Worm (Caenorhabditis elegans): ENCODE data around the gene cid-1.

The cid-1 gene

DNA sequence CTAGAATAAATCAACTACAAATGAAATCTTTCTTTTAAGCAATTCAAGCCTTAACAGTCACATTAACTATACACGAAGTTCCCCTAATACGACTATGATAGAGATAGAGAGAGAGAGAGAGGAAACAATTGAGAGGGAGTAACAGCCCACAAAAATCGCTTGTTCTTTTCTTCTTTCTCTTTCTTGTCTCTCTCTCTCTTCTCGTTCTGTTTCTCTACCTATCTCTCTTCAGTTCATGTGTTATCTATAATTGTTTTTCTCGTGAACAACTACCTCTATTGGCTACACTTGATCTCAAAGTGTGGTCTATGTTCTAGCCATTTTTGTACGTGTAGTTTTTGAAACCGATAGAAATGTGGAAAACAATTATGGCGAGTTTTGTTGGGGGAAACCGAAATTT lies 28.9 kb downstream of the cid-1 start (continued):
- TF ChIP-seq ztf-7 (tag; optimal IDR thresholded peaks at IDR 0.05) (peak; percentile 25), set-16 (GFP tag; IDR thresholded peaks at IDR 0.05) (no peak), dve-1 (tag; optimal IDR thresholded peaks at IDR 0.05; ENCODE audit: insufficient read depth) (peak; percentile 94), aha-1 (tag) (peak; percentile 64), saeg-2 (GFP tag; IDR thresholded peaks at IDR 0.05) (no peak), nhr-10 (tag; optimal IDR thresholded peaks at IDR 0.05) (peak; percentile 47), pqm-1 (tag; optimal IDR thresholded peaks at IDR 0.05) (peak; percentile 54)

ce11 chrIII:5203310-5203709 lies 29.6 kb downstream of the cid-1 start:
- no peak for TF ChIP-seq egl-43 (GFP tag; IDR thresholded peaks at IDR 0.05)
- TF ChIP-seq lin-15B (tag; optimal IDR thresholded peaks at IDR 0.05), result no peak
- peak; percentile 29 for TF ChIP-seq dve-1 (tag; optimal IDR thresholded peaks at IDR 0.05; ENCODE audit: insufficient read depth)
- TF ChIP-seq Y5F2A.4 (GFP tag; optimal IDR thresholded peaks at IDR 0.05), result no peak
- no peak for TF ChIP-seq lim-7 (GFP tag; IDR thresholded peaks at IDR 0.05)
- TF ChIP-seq attf-4 (tag; optimal IDR thresholded peaks at IDR 0.05), result no peak
- TF ChIP-seq ceh-28 (tag; optimal IDR thresholded peaks at IDR 0.05), result no peak
- no peak for TF ChIP-seq hlh-11 (tag; optimal IDR thresholded peaks at IDR 0.05)
- TF ChIP-seq ceh-62 (tag; optimal IDR thresholded peaks at IDR 0.05), result no peak
- peak; percentile 13 for TF ChIP-seq mep-1 (tag; optimal IDR thresholded peaks at IDR 0.05)
- no peak for TF ChIP-seq lin-39 (tag; optimal IDR thresholded peaks at IDR 0.05)
- TF ChIP-seq unc-62 (GFP tag; optimal IDR thresholded peaks at IDR 0.05 in 1 of 2), result no peak
- TF ChIP-seq unc-62 (tag; optimal IDR thresholded peaks at IDR 0.05), result no peak
- TF ChIP-seq lin-38 (GFP tag; IDR thresholded peaks at IDR 0.05), result peak; percentile 46
- TF ChIP-seq nhr-11 (tag; optimal IDR thresholded peaks at IDR 0.05), result no peak
- TF ChIP-seq ceh-82 (tag; optimal IDR thresholded peaks at IDR 0.05), result no peak
- TF ChIP-seq lin-13 (GFP tag; optimal IDR thresholded peaks at IDR 0.05), result peak; percentile 15
- TF ChIP-seq dmd-6 (GFP tag; IDR thresholded peaks at IDR 0.05), result peak; percentile 27; the same call in 1 of the 2 replicates
- TF ChIP-seq set-16 (GFP tag; IDR thresholded peaks at IDR 0.05), result no peak
- TF ChIP-seq nhr-102 (tag; optimal IDR thresholded peaks at IDR 0.05), result peak; percentile 27
- TF ChIP-seq R02D3.7 (tag; optimal IDR thresholded peaks at IDR 0.05), result no peak
- TF ChIP-seq mes-2 (tag; optimal IDR thresholded peaks at IDR 0.05; ENCODE audit: poor library complexity, severe bottlenecking), result no peak
- no peak for TF ChIP-seq daf-12 (tag; optimal IDR thresholded peaks at IDR 0.05)
- TF ChIP-seq nhr-111 (GFP tag; optimal IDR thresholded peaks at IDR 0.05), result no peak
- no peak for TF ChIP-seq mdt-29 (GFP tag; IDR thresholded peaks at IDR 0.05)
- TF ChIP-seq F10B5.3 (tag; optimal IDR thresholded peaks at IDR 0.05), result no peak
- no peak for TF ChIP-seq lir-3 (tag; optimal IDR thresholded peaks at IDR 0.05)
- no peak for TF ChIP-seq zag-1 (tag; optimal IDR thresholded peaks at IDR 0.05)
- TF ChIP-seq lin-1 (GFP tag; IDR thresholded peaks at IDR 0.05), result no peak
- no peak for TF ChIP-seq daf-8 (GFP tag; IDR thresholded peaks at IDR 0.05)
- peak; percentile 96 for TF ChIP-seq nhr-28 (tag; optimal IDR thresholded peaks at IDR 0.05)
- TF ChIP-seq aly-2 (tag; optimal IDR thresholded peaks at IDR 0.05), result no peak
- TF ChIP-seq snpc-1.2 (GFP tag; IDR thresholded peaks at IDR 0.05), result no peak
- peak; percentile 36; the same call in 1 of the 2 replicates for TF ChIP-seq pha-4 (GFP tag; IDR thresholded peaks at IDR 0.05)
- no peak for TF ChIP-seq pha-4 (tag; optimal IDR thresholded peaks at IDR 0.05)
- no peak for TF ChIP-seq zfp-2 (tag; optimal IDR thresholded peaks at IDR 0.05)
- no peak for TF ChIP-seq nhr-25 (tag; optimal IDR thresholded peaks at IDR 0.05; ENCODE audit: borderline replicate concordance, insufficient read depth)
- TF ChIP-seq jun-1 (tag; optimal IDR thresholded peaks at IDR 0.05), result no peak
- TF ChIP-seq php-3 (GFP tag; IDR thresholded peaks at IDR 0.05), result no peak
- TF ChIP-seq T26A8.4 (GFP tag; IDR thresholded peaks at IDR 0.05), result no peak
- TF ChIP-seq dmd-9 (GFP tag; IDR thresholded peaks at IDR 0.05), result no peak
- no peak for TF ChIP-seq Y75B8A.6 (GFP tag; IDR thresholded peaks at IDR 0.05)
- no peak for TF ChIP-seq skn-1 (tag; optimal IDR thresholded peaks at IDR 0.05)
- no peak for TF ChIP-seq gei-8 (GFP tag; optimal IDR thresholded peaks at IDR 0.05)
- TF ChIP-seq nhr-48 (tag; optimal IDR thresholded peaks at IDR 0.05), result no peak
- no peak for TF ChIP-seq ces-1 (GFP tag; optimal IDR thresholded peaks at IDR 0.05)
- no peak for TF ChIP-seq sdz-12 (GFP tag; optimal IDR thresholded peaks at IDR 0.05)
